Fruit fly (Drosophila melanogaster) whole organism, prepupa: ENCODE data around the gene wapl.

Experiments
- CG10669 ChIP-seq: fragments of 200-800 bp; sonication (Bioruptor generic); optimal IDR thresholded peaks from 3 replicates; lab custom pipeline; 2018; ENCODE audit warnings: missing biosample characterization, mild to moderate bottlenecking, missing genetic modification characterization, moderate library complexity
- CG11294 ChIP-seq: fragments of 200-800 bp; sonication (Bioruptor generic); IDR thresholded peaks from 2 replicates; pipeline ENCODE4 v1.3.6; 2022; ENCODE audit warnings: missing biosample characterization, missing genetic modification characterization
- CG11762 ChIP-seq: fragments of 200-800 bp; sonication (Bioruptor generic); optimal IDR thresholded peaks from 3 replicates; lab custom pipeline; 2016; ENCODE audit warnings: missing biosample characterization, missing genetic modification characterization; ENCODE audit not compliant: insufficient read depth
- CG11902 ChIP-seq: fragments of 200-800 bp; sonication (Bioruptor generic); optimal IDR thresholded peaks from 3 replicates; lab custom pipeline; 2016; ENCODE audit warnings: missing biosample characterization, missing genetic modification characterization
- CG15336 ChIP-seq: fragments of 200-800 bp; sonication (Bioruptor generic); IDR thresholded peaks from 2 replicates; pipeline ENCODE4 v1.3.6; 2022; ENCODE audit warnings: missing biosample characterization, missing genetic modification characterization
- CG1621 ChIP-seq: fragments of 200-800 bp; sonication (Bioruptor generic); optimal IDR thresholded peaks from 3 replicates; lab custom pipeline; 2018; ENCODE audit warnings: missing biosample characterization, mild to moderate bottlenecking, missing genetic modification characterization
- CG16779 ChIP-seq: fragments of 200-800 bp; sonication (Bioruptor generic); optimal IDR thresholded peaks from 3 replicates; lab custom pipeline; 2017; ENCODE audit warnings: missing biosample characterization, mild to moderate bottlenecking, missing genetic modification characterization
- CG32006 ChIP-seq: fragments of 200-800 bp; sonication (Bioruptor generic); optimal IDR thresholded peaks from 3 replicates; lab custom pipeline; 2017; ENCODE audit warnings: missing biosample characterization, mild to moderate bottlenecking, missing genetic modification characterization
- CG4318 ChIP-seq: fragments of 200-800 bp; sonication (Bioruptor generic); optimal IDR thresholded peaks from 3 replicates; lab custom pipeline; 2017; ENCODE audit warnings: missing biosample characterization, mild to moderate bottlenecking, missing genetic modification characterization
- CG6163 ChIP-seq: fragments of 200-800 bp; sonication (Bioruptor generic); IDR thresholded peaks from 3 replicates; pipeline ENCODE4 v1.3.6; 2022; ENCODE audit warnings: missing biosample characterization, missing genetic modification characterization
- CG6792 ChIP-seq: fragments of 200-800 bp; sonication (Bioruptor generic); optimal IDR thresholded peaks from 3 replicates; lab custom pipeline; 2016; ENCODE audit warnings: missing biosample characterization, missing genetic modification characterization
- CG6808 ChIP-seq: fragments of 200-800 bp; sonication (Bioruptor generic); optimal IDR thresholded peaks from 3 replicates; lab custom pipeline; 2017; ENCODE audit warnings: missing biosample characterization, missing genetic modification characterization, mild to moderate bottlenecking, moderate library complexity, missing genetic modification reagents
- CG6854 ChIP-seq: fragments of 200-800 bp; sonication (Bioruptor generic); optimal IDR thresholded peaks from 2 replicates; lab custom pipeline; 2017; ENCODE audit warnings: missing biosample characterization, mild to moderate bottlenecking, missing genetic modification characterization
- CG8119 ChIP-seq: fragments of 200-800 bp; sonication (Bioruptor generic); IDR thresholded peaks from 3 replicates; pipeline ENCODE4 v1.3.6; 2022; ENCODE audit warnings: missing biosample characterization, missing genetic modification characterization
- CG8319 ChIP-seq: fragments of 200-800 bp; sonication (Bioruptor generic); optimal IDR thresholded peaks from 3 replicates; lab custom pipeline; 2016; ENCODE audit warnings: missing biosample characterization, missing genetic modification characterization
- CG8632 ChIP-seq: fragments of 200-800 bp; sonication (Bioruptor generic); optimal IDR thresholded peaks from 3 replicates; lab custom pipeline; 2016; ENCODE audit warnings: missing biosample characterization, missing genetic modification characterization
- CG9139 ChIP-seq: fragments of 200-800 bp; sonication (Bioruptor generic); optimal IDR thresholded peaks from 3 replicates; lab custom pipeline; 2017; ENCODE audit warnings: missing biosample characterization, mild to moderate bottlenecking, missing genetic modification characterization
- Eip78C ChIP-seq: fragments of 200-800 bp; sonication (Bioruptor generic); peaks from one replicate; lab custom pipeline; 2016; ENCODE audit warnings: missing biosample characterization, missing genetic modification characterization
- Ets21C ChIP-seq: fragments of 200-800 bp; sonication (Bioruptor generic); optimal IDR thresholded peaks from 3 replicates; lab custom pipeline; 2016; ENCODE audit warnings: missing biosample characterization, missing genetic modification characterization
- Gug ChIP-seq: fragments of 200-800 bp; sonication (Bioruptor generic); IDR thresholded peaks from 2 replicates; pipeline ENCODE4 v1.3.6; 2022; ENCODE audit warnings: missing biosample characterization, missing genetic modification characterization
- Hr38 ChIP-seq: sonication (Bioruptor generic); optimal IDR thresholded peaks from 2 replicates; lab custom pipeline; 2016; ENCODE audit warnings: missing biosample characterization, missing genetic modification characterization
- Hr4 ChIP-seq: fragments of 200-800 bp; sonication (Bioruptor generic); optimal IDR thresholded peaks from 3 replicates; lab custom pipeline; 2016; ENCODE audit warnings: missing biosample characterization, missing genetic modification characterization
- Lpt ChIP-seq: fragments of 200-800 bp; sonication (Bioruptor generic); optimal IDR thresholded peaks from 3 replicates; lab custom pipeline; 2016; ENCODE audit warnings: missing biosample characterization, missing genetic modification characterization
- Smox ChIP-seq: fragments of 200-800 bp; sonication (Bioruptor generic); optimal IDR thresholded peaks from 3 replicates; lab custom pipeline; 2016; ENCODE audit warnings: missing biosample characterization, missing genetic modification characterization
- Sox102F ChIP-seq: fragments of 200-800 bp; sonication (Bioruptor generic); optimal IDR thresholded peaks from 2 replicates; lab custom pipeline; 2016; ENCODE audit warnings: missing biosample characterization, mild to moderate bottlenecking, missing genetic modification characterization
- achi ChIP-seq: fragments of 200-800 bp; sonication (Bioruptor generic); optimal IDR thresholded peaks from 3 replicates; lab custom pipeline; 2016; ENCODE audit warnings: missing biosample characterization, missing genetic modification characterization
- acj6 ChIP-seq: fragments of 200-800 bp; sonication (Bioruptor generic); optimal IDR thresholded peaks from 3 replicates; lab custom pipeline; 2016; ENCODE audit warnings: missing biosample characterization, missing genetic modification characterization
- cyc ChIP-seq: fragments of 200-800 bp; sonication (Bioruptor generic); optimal IDR thresholded peaks from 3 replicates; lab custom pipeline; 2016; ENCODE audit warnings: missing biosample characterization, missing genetic modification characterization
- dsx ChIP-seq: fragments of 200-800 bp; optimal IDR thresholded peaks from 3 replicates; lab custom pipeline; 2019; ENCODE audit warnings: missing biosample characterization, mild to moderate bottlenecking, missing genetic modification characterization, moderate library complexity; ENCODE audit not compliant: poor library complexity, severe bottlenecking
- eg ChIP-seq: fragments of 200-800 bp; sonication (Bioruptor generic); IDR thresholded peaks from 3 replicates; pipeline ENCODE4 v1.3.6; 2022; ENCODE audit warnings: missing biosample characterization, missing genetic modification characterization
- fd85E ChIP-seq: fragments of 200-800 bp; sonication (Bioruptor generic); optimal IDR thresholded peaks from 3 replicates; lab custom pipeline; 2016; ENCODE audit warnings: missing biosample characterization, missing genetic modification characterization
- fkh ChIP-seq: fragments of 200-800 bp; sonication (Bioruptor generic); optimal IDR thresholded peaks from 3 replicates; lab custom pipeline; 2017; ENCODE audit warnings: missing biosample characterization, mild to moderate bottlenecking, missing genetic modification characterization, moderate library complexity
- lz ChIP-seq: fragments of 200-800 bp; sonication (Bioruptor generic); optimal IDR thresholded peaks from 3 replicates; lab custom pipeline; 2016; ENCODE audit warnings: missing biosample characterization, missing genetic modification characterization
- spab ChIP-seq: fragments of 200-800 bp; sonication (Bioruptor generic); optimal IDR thresholded peaks from 2 replicates; lab custom pipeline; 2017; ENCODE audit warnings: missing biosample characterization, mild to moderate bottlenecking, missing genetic modification characterization, missing genetic modification reagents
- svp ChIP-seq: fragments of 200-800 bp; sonication (Bioruptor generic); peaks from one replicate; lab custom pipeline; 2016; ENCODE audit warnings: missing biosample characterization, missing genetic modification characterization
- topi ChIP-seq: fragments of 200-800 bp; sonication (Bioruptor generic); optimal IDR thresholded peaks from 3 replicates; lab custom pipeline; 2016; ENCODE audit warnings: missing biosample characterization, missing genetic modification characterization

wapl gene

DNA sequence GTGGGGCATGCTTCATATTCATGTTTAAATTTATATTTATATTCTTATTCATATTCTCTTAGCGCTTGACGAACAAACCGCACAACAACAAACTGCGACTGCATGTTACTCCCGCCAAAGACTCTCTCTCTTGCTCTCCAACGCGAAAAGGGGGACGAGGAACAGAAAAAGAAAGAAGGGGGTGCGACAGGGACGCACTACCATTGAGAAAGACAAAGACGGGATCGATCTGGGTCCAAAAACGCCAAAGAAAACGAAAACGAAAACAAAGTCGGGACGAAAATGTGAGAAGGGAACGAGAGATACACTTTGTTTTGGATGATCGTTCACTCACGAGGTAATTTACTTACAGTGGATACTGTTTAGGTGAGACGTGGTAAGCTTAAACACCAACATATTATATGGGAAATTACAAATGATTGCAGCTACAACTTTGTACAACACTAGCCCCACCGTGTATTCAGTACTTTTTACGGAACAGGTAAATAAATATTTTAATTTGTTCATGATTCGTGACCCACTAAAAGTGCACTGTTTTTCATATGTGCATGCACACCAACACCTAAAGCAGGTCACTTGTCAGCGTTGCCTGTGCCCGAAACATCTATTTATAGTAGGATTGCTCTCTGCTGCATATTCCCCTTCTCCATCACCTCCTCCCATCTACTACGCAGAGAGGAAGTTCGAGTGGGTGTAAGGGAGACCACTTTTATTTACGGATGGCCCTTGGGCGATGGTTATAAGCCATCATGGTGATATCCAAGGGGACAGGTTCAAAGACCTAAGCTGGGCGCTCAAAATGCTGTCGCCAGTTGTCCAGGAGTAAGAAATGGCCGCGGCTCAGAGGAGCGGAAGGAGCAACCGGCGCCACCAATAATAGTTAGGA, 36.8 kb downstream of the wapl start (continued):
- TF ChIP-seq fd85E (GFP tag; lab: Kevin White, UChicago) (no peak), lz (GFP tag; lab: Kevin White, UChicago) (peak; percentile 73), CG1621 (tag; lab: Kevin White, UChicago) (peak; percentile 26), CG11902 (peak; percentile 40), CG9139 (GFP tag; lab: Kevin White, UChicago) (peak; percentile 22), CG11762 (GFP tag; lab: Kevin White, UChicago) (peak; percentile 65), fkh (GFP tag; lab: Kevin White, UChicago) (no peak), CG8319 (peak; percentile 41), Smox (peak; percentile 70), dsx (GFP tag; lab: Kevin White, UChicago) (peak; percentile 66), Hr4 (peak; percentile 71), CG15336 (peak; percentile 70), CG6808 (peak; percentile 74), Ets21C (GFP tag; lab: Kevin White, UChicago) (peak; percentile 59), CG4318 (peak; percentile 34), CG6163 (GFP tag; lab: Robert Waterston, UW) (peak; percentile 69; the same call in 2 of the 3 replicates), Lpt (peak; percentile 34), CG16779 (tag; lab: Kevin White, UChicago) (no peak), Hr38 (GFP tag; lab: Kevin White, UChicago) (no peak), spab (peak; percentile 55)
- TF ChIP-seq, all 60 proteins: peak for 53

DNA sequence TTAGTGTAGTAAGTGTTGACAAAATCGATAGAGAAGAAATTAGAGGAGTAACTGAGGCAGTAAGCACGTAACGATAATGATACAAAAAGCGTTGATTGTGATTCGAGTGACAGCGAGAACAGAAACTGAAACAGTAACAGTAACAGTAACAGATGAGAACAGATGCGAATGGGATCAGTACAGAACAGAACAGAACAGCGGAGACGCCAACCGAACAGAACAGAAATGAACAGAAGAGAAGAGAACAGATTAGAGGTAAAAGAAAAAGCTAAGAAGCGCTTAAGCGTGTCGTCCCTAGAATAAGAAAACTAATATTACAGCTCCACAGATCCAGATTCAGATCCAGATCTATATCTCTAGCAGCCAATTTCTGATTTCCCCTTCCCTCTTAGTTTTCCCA, 46.1 kb downstream of the wapl start:
- TF ChIP-seq spab (no peak), CG8119 (GFP tag; lab: Robert Waterston, UW) (no peak), CG6854 (GFP tag; lab: Kevin White, UChicago) (no peak), fd85E (GFP tag; lab: Kevin White, UChicago) (no peak), CG15336 (no peak), CG1621 (tag; lab: Kevin White, UChicago) (no peak)

DNA sequence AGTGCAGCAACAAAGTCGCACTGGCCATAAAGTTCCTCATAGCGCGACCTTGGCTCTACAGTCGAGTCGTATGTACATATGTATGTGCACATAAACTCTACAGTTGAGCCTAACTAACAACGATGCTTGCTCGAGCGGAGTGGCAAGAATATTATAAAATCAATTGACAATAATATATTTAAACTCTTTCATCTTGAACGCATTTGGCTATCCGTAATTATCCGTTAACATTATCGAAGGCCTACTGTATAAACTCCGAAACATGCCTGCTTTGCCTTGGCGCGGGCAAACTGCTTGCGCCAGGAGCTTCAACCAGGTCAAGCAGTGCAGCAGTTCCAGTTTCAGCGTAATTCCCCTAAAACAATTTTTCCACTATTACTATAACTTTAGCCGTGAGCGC, 50.1 kb downstream of the wapl start:
- TF ChIP-seq CG6792 (GFP tag; lab: Kevin White, UChicago) (no peak), Eip78C (GFP tag; lab: Kevin White, UChicago) (peak; percentile 47), cyc (GFP tag; lab: Kevin White, UChicago) (peak; percentile 9), svp (GFP tag; lab: Kevin White, UChicago) (peak; percentile 30), CG8632 (no peak), CG6163 (GFP tag; lab: Robert Waterston, UW) (peak; percentile 75), fkh (GFP tag; lab: Kevin White, UChicago) (no peak), eg (GFP tag; lab: Robert Waterston, UW) (peak; percentile 64; the same call in 2 of the 3 replicates), CG15336 (peak; percentile 71), acj6 (GFP tag; lab: Kevin White, UChicago) (peak; percentile 14), CG16779 (tag; lab: Kevin White, UChicago) (no peak), Sox102F (GFP tag; lab: Kevin White, UChicago) (no peak), Gug (peak; percentile 45), CG11294 (GFP tag; lab: Robert Waterston, UW) (peak; percentile 74), topi (GFP tag; lab: Kevin White, UChicago) (peak; percentile 9), spab (no peak), CG10669 (no peak), dsx (GFP tag; lab: Kevin White, UChicago) (no peak), lz (GFP tag; lab: Kevin White, UChicago) (no peak), achi (GFP tag; lab: Kevin White, UChicago) (no peak), CG32006 (GFP tag; lab: Kevin White, UChicago) (no peak)
